Fruit fly (Drosophila melanogaster): Measurements from ENCODE around the gene Or19b.
"Not testable (repeated sequence)": the region's sequence is repeated elsewhere in the genome, so short reads cannot be mapped to it uniquely, and the experiment has no call there.

Gene Or19b

DNA sequence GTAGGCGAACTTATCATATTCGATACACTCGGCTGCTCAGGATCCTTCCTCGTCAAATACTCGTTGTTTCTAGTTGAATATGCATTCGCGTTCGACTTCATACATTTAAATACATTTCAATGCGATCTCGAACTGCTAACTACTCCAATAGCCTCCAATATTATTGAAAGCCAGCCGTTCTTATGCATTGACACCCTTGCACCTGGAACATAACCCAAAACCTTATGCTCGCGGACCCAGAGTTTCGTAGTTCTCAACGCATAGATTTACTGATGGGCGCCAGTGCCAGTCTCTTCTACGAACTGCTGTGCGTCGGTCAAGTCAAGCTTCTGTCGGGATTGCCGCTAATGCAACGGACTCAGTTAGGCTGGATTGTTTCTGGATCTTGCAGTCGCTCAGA, 2.2 kb downstream of the Or19b start, which contains the start of gene CG42581:
Gene CG42581 (minus strand): TSS at position 101 of the 400 bp plus-strand sequence.
- not testable (repeated sequence) for TF ChIP-seq Vsx2 (GFP tag; optimal IDR thresholded peaks at IDR 0.05; ENCODE audit: partially characterized antibody); psq (GFP tag; optimal IDR thresholded peaks at IDR 0.05); Jra (GFP tag; optimal IDR thresholded peaks at IDR 0.05)

DNA sequence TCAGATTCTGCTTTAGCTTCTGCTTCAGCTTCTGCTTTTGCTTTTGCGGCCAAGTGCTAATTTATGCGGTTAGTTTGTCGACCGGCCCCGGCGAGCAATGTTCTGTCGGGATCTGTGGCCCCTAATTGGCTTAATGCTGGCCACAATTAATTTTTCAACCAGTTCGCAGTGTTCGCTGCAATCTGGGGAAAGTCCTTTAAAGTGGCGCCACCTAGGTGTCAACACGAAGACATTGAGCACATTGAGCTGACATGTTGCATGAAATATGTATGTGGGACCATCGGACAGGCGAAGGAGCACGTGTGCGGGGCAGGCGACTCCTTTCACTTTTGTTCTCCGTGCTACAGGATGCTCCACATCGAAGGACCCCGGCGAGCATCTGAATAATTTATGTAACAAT, 10.8 kb downstream of the Or19b start:
- no peak for TF ChIP-seq pan (optimal IDR thresholded peaks at IDR 0.05)
- TF ChIP-seq h (GFP tag; optimal IDR thresholded peaks at IDR 0.05): no peak
- TF ChIP-seq Jra (GFP tag; optimal IDR thresholded peaks at IDR 0.05): no peak
- TF ChIP-seq OdsH (GFP tag; optimal IDR thresholded peaks at IDR 0.05): no peak
- no peak for TF ChIP-seq Abd-B (GFP tag; optimal IDR thresholded peaks at IDR 0.05)
- TF ChIP-seq lola (GFP tag; optimal IDR thresholded peaks at IDR 0.05): no peak
- TF ChIP-seq Myc (optimal IDR thresholded peaks at IDR 0.05): no peak
- TF ChIP-seq dsf (GFP tag; optimal IDR thresholded peaks at IDR 0.05; ENCODE audit: borderline replicate concordance): no peak
- no peak for TF ChIP-seq ey (GFP tag; optimal IDR thresholded peaks at IDR 0.05)
- no peak for TF ChIP-seq dmrt93B (GFP tag; optimal IDR thresholded peaks at IDR 0.05)
- no peak for TF ChIP-seq brk (GFP tag; optimal IDR thresholded peaks at IDR 0.05)
- TF ChIP-seq Dif (GFP tag; optimal IDR thresholded peaks at IDR 0.05; ENCODE audit: partially characterized antibody): no peak
- TF ChIP-seq GATAd (GFP tag; optimal IDR thresholded peaks at IDR 0.05): no peak
- TF ChIP-seq CrebA (GFP tag; optimal IDR thresholded peaks at IDR 0.05; ENCODE audit: borderline replicate concordance): no peak
- no peak for TF ChIP-seq Mio (GFP tag; optimal IDR thresholded peaks at IDR 0.05)
- TF ChIP-seq Hr78 (GFP tag; optimal IDR thresholded peaks at IDR 0.05): no peak
- no peak for TF ChIP-seq CG9705 (GFP tag; optimal IDR thresholded peaks at IDR 0.05)
- TF ChIP-seq Hr83 (GFP tag; optimal IDR thresholded peaks at IDR 0.05; ENCODE audit: poor library complexity, severe bottlenecking): no peak

DNA sequence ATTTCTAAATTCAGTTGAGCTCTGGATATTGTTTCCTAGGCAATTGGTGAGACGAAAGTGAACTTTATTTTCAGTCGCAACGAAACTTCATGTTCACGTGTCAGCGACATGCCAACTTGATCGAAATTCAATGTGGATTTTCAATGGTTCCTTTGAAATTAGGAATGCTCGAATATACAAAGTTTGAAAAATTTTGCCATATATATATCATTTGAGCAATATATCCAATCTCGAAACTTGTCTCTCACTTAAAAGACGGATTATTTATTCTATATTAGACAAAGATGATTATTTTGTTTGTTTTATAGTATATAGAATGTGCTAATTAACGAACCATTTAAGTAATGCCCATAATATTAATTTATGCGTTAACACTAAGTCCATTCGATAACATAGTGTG, 16.3 kb downstream of the Or19b start, which contains the start of gene karr:
Gene karr (minus strand): TSS at position 101 of the 400 bp plus-strand sequence.
- TF ChIP-seq pan (optimal IDR thresholded peaks at IDR 0.05) (no peak), HLH106 (tag; optimal IDR thresholded peaks at IDR 0.05) (no peak), Rel (GFP tag; optimal IDR thresholded peaks at IDR 0.05) (no peak), Rel (tag; optimal IDR thresholded peaks at IDR 0.05) (no peak), CG9705 (GFP tag; optimal IDR thresholded peaks at IDR 0.05) (no peak), CG32264 (GFP tag; optimal IDR thresholded peaks at IDR 0.05) (no peak), h (GFP tag; optimal IDR thresholded peaks at IDR 0.05) (no peak), Hr83 (GFP tag; optimal IDR thresholded peaks at IDR 0.05; ENCODE audit: poor library complexity, severe bottlenecking) (no peak), Sp1 (GFP tag; optimal IDR thresholded peaks at IDR 0.05) (no peak), tai (GFP tag; optimal IDR thresholded peaks at IDR 0.05) (no peak), psq (GFP tag; optimal IDR thresholded peaks at IDR 0.05) (no peak), dsf (GFP tag; optimal IDR thresholded peaks at IDR 0.05; ENCODE audit: borderline replicate concordance) (no peak), lola (GFP tag; optimal IDR thresholded peaks at IDR 0.05) (no peak), sage (GFP tag; optimal IDR thresholded peaks at IDR 0.05) (no peak), Hnf4 (GFP tag; optimal IDR thresholded peaks at IDR 0.05) (no peak), dmrt93B (GFP tag; optimal IDR thresholded peaks at IDR 0.05) (no peak)

DNA sequence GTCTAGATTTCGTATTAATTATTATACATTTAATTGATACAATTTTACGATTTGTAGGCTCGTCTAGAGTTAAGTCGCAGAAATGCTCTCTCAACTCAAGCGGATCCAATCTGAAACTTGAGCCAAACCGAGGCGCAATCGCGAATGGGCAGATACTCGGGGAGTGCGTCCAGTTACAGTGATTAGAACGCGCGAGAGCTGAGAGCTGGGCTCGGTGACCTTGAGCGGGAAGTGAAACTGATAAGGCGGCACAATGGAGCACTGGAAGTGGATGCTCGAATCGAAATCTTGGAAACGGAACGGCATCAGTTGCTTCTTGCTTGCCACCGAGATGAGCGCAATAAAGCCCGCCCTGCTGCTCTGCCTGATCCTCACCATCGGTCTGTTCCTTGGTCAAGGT, 28.0 kb downstream of the Or19b start, which contains the start of gene CG34331:
Gene CG34331 (plus strand): TSS at position 301 of the 400 bp plus-strand sequence.
- TF ChIP-seq HLH106 (tag; optimal IDR thresholded peaks at IDR 0.05): no peak
- TF ChIP-seq lola (GFP tag; optimal IDR thresholded peaks at IDR 0.05): no peak
- no peak for TF ChIP-seq tai (GFP tag; optimal IDR thresholded peaks at IDR 0.05)
- TF ChIP-seq Hr78 (GFP tag; optimal IDR thresholded peaks at IDR 0.05): no peak
- no peak for TF ChIP-seq Hnf4 (GFP tag; optimal IDR thresholded peaks at IDR 0.05)
- TF ChIP-seq CrebA (GFP tag; optimal IDR thresholded peaks at IDR 0.05; ENCODE audit: borderline replicate concordance): no peak
- no peak for TF ChIP-seq brk (GFP tag; optimal IDR thresholded peaks at IDR 0.05)
- TF ChIP-seq h (GFP tag; optimal IDR thresholded peaks at IDR 0.05): no peak
- TF ChIP-seq fru (GFP tag; optimal IDR thresholded peaks at IDR 0.05): no peak

DNA sequence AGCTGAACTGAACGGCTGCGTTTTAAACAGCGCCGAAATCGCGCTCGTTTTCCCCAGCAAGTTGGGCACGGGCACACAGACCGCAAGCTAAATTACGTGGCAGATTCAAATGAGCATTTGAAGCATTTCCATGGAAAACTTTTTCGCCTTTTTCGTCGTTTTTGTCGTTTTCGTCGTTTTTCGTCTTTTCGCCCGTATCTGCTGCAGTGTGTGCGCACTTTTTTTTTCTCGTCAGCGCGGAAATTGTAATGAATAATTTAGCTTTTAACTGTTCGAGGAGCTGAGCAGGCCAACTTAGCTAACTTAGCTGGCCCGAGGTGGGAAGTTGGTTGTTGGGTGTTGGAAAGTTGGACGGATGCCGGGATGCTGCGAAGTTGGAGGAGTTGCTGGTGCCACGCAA, 35.4 kb downstream of the Or19b start:
- no peak for TF ChIP-seq CG32264 (GFP tag; optimal IDR thresholded peaks at IDR 0.05)
- TF ChIP-seq Abd-B (GFP tag; optimal IDR thresholded peaks at IDR 0.05): no peak
- no peak for TF ChIP-seq Jra (GFP tag; optimal IDR thresholded peaks at IDR 0.05)
- TF ChIP-seq br (GFP tag; optimal IDR thresholded peaks at IDR 0.05): no peak
- TF ChIP-seq Mio (GFP tag; optimal IDR thresholded peaks at IDR 0.05): no peak
- TF ChIP-seq Hnf4 (GFP tag; optimal IDR thresholded peaks at IDR 0.05): no peak
- TF ChIP-seq CG9705 (GFP tag; optimal IDR thresholded peaks at IDR 0.05): no peak
- no peak for TF ChIP-seq sage (GFP tag; optimal IDR thresholded peaks at IDR 0.05)
- no peak for TF ChIP-seq foxo (GFP tag; optimal IDR thresholded peaks at IDR 0.05)
- TF ChIP-seq dl (GFP tag; optimal IDR thresholded peaks at IDR 0.05; ENCODE audit: insufficient read depth in 1 of 2, partially characterized antibody in 2 of 2): no peak
- TF ChIP-seq Dif (GFP tag; optimal IDR thresholded peaks at IDR 0.05; ENCODE audit: partially characterized antibody): no peak
- no peak for TF ChIP-seq dmrt93B (GFP tag; optimal IDR thresholded peaks at IDR 0.05)
